Fruit fly (Drosophila melanogaster) whole organism, embryonic: Measurements from ENCODE around the gene CG14431.

ENCODE experiments used
- Adf1 ChIP-seq: fragments of 200-800 bp; sonication (Bioruptor generic); IDR thresholded peaks from 2 replicates; pipeline ENCODE4 v1.3.6; 2022; ENCODE audit warnings: missing biosample characterization, missing genetic modification characterization
- Atf6 ChIP-seq: fragments of 200-800 bp; sonication (Bioruptor generic); IDR thresholded peaks from 2 replicates; pipeline ENCODE4 v1.3.6; 2022; ENCODE audit warnings: missing biosample characterization, missing genetic modification characterization
- CG10209 ChIP-seq: fragments of 200-800 bp; sonication (Bioruptor generic); optimal IDR thresholded peaks from 3 replicates; lab custom pipeline; 2017; ENCODE audit warnings: missing biosample characterization, mild to moderate bottlenecking, missing genetic modification characterization, missing genetic modification reagents
- CG10274 ChIP-seq: fragments of 200-800 bp; sonication (Bioruptor generic); optimal IDR thresholded peaks from 3 replicates; lab custom pipeline; 2017; ENCODE audit warnings: missing biosample characterization, mild to moderate bottlenecking, missing genetic modification characterization
- CG10565 ChIP-seq: fragments of 200-800 bp; sonication (Bioruptor generic); optimal IDR thresholded peaks from 3 replicates; lab custom pipeline; 2016; ENCODE audit warnings: missing biosample characterization, mild to moderate bottlenecking, missing genetic modification characterization
- CG10959 ChIP-seq: fragments of 200-800 bp; sonication (Bioruptor generic); IDR thresholded peaks from 2 replicates; pipeline ENCODE4 v1.3.6; 2022; ENCODE audit warnings: missing biosample characterization, missing genetic modification characterization
- CG11504 ChIP-seq: fragments of 200-800 bp; sonication (Bioruptor generic); optimal IDR thresholded peaks from 3 replicates; lab custom pipeline; 2019; ENCODE audit warnings: missing biosample characterization, mild to moderate bottlenecking, missing genetic modification characterization, moderate library complexity
- CG11723 ChIP-seq: fragments of 200-800 bp; sonication (Bioruptor generic); optimal IDR thresholded peaks from 2 replicates; lab custom pipeline; 2017; ENCODE audit warnings: missing biosample characterization, mild to moderate bottlenecking, missing genetic modification characterization
- CG12071 ChIP-seq: fragments of 200-800 bp; sonication (Bioruptor generic); optimal IDR thresholded peaks from 3 replicates; lab custom pipeline; 2018; ENCODE audit warnings: missing biosample characterization, mild to moderate bottlenecking, missing genetic modification characterization
- CG14014 ChIP-seq: fragments of 200-800 bp; sonication (Bioruptor generic); IDR thresholded peaks from 2 replicates; pipeline ENCODE4 v1.3.6; 2022; ENCODE audit warnings: missing biosample characterization, missing genetic modification characterization
- CG15073 ChIP-seq: fragments of 200-800 bp; sonication (Bioruptor generic); optimal IDR thresholded peaks from 2 replicates; lab custom pipeline; 2016; ENCODE audit warnings: missing biosample characterization, missing genetic modification characterization
- CG15479 ChIP-seq: fragments of 200-800 bp; sonication (Bioruptor generic); optimal IDR thresholded peaks from 3 replicates; lab custom pipeline; 2019; ENCODE audit warnings: missing biosample characterization, mild to moderate bottlenecking, missing genetic modification characterization, moderate library complexity
- CG15601 ChIP-seq: fragments of 200-800 bp; sonication (Bioruptor generic); optimal IDR thresholded peaks from 3 replicates; lab custom pipeline; 2019; ENCODE audit warnings: missing biosample characterization, mild to moderate bottlenecking, missing genetic modification characterization, moderate library complexity
- CG16779 ChIP-seq: fragments of 200-800 bp; sonication (Bioruptor generic); IDR thresholded peaks from 2 replicates; pipeline ENCODE4 v1.3.6; 2022; ENCODE audit warnings: missing biosample characterization, missing genetic modification characterization
- CG17385 ChIP-seq: fragments of 200-800 bp; sonication (Bioruptor generic); optimal IDR thresholded peaks from 3 replicates; lab custom pipeline; 2018; ENCODE audit warnings: missing biosample characterization, mild to moderate bottlenecking, missing genetic modification characterization
- CG2199 ChIP-seq: fragments of 200-800 bp; sonication (Bioruptor generic); IDR thresholded peaks from 3 replicates; pipeline ENCODE4 v1.3.6; 2022; ENCODE audit warnings: missing biosample characterization, missing genetic modification characterization
- CG3847 ChIP-seq: fragments of 200-800 bp; sonication (Bioruptor generic); IDR thresholded peaks from 2 replicates; pipeline ENCODE4 v1.3.6; 2022; ENCODE audit warnings: missing biosample characterization, missing genetic modification characterization
- CG6272 ChIP-seq: fragments of 200-800 bp; sonication (Bioruptor generic); IDR thresholded peaks from 2 replicates; pipeline ENCODE4 v1.3.6; 2022; ENCODE audit warnings: missing biosample characterization, missing genetic modification characterization
- CG6813 ChIP-seq: fragments of 200-800 bp; sonication (Bioruptor generic); optimal IDR thresholded peaks from 2 replicates; lab custom pipeline; 2017; ENCODE audit warnings: missing biosample characterization, missing genetic modification characterization, mild to moderate bottlenecking, moderate library complexity, missing genetic modification reagents
- CG7556 ChIP-seq: fragments of 200-800 bp; sonication (Bioruptor generic); optimal IDR thresholded peaks from 2 replicates; lab custom pipeline; 2017; ENCODE audit warnings: missing biosample characterization, mild to moderate bottlenecking, missing genetic modification characterization
- CG7786 ChIP-seq: fragments of 200-800 bp; sonication (Bioruptor generic); optimal IDR thresholded peaks from 2 replicates; lab custom pipeline; 2016; ENCODE audit warnings: missing biosample characterization, missing genetic modification characterization
- CG7987 ChIP-seq: fragments of 200-800 bp; sonication (Bioruptor generic); optimal IDR thresholded peaks from 2 replicates; lab custom pipeline; 2018; ENCODE audit warnings: missing biosample characterization, mild to moderate bottlenecking, missing genetic modification characterization, moderate library complexity
- CG8290 ChIP-seq, 3 experiments: fragments of 200-800 bp; sonication (Bioruptor generic); optimal IDR thresholded peaks; 2 replicates each; lab custom pipeline; 2016 to 2019; ENCODE audit warnings: missing biosample characterization in 3 of 3, missing genetic modification characterization in 3 of 3, mild to moderate bottlenecking in 2 of 3, moderate library complexity in 1 of 3
- CG8478 ChIP-seq: fragments of >200 bp; optimal IDR thresholded peaks from 2 replicates; lab custom pipeline; 2018
- CG9817 ChIP-seq: fragments of 200-800 bp; sonication (Bioruptor generic); optimal IDR thresholded peaks from 2 replicates; lab custom pipeline; 2018; ENCODE audit warnings: missing biosample characterization, mild to moderate bottlenecking, missing genetic modification characterization, moderate library complexity
- CG9932 ChIP-seq: fragments of 200-800 bp; sonication (Bioruptor generic); IDR thresholded peaks from 2 replicates; pipeline ENCODE4 v1.3.6; 2022; ENCODE audit warnings: missing biosample characterization, missing genetic modification characterization
- D ChIP-seq, 2 experiments: fragments of 200-800 bp in 1 of 2; fragments of >200 bp in 1 of 2; sonication (Bioruptor generic) in 1 of 2; optimal IDR thresholded peaks; 2 replicates in 1 of 2; 3 replicates in 1 of 2; lab custom pipeline; 2017; ENCODE audit warnings: mild to moderate bottlenecking in 1 of 2, missing biosample characterization in 1 of 2, missing genetic modification characterization in 1 of 2, missing genetic modification reagents in 1 of 2
- Dfd ChIP-seq, 2 experiments: fragments of >200 bp; optimal IDR thresholded peaks; 2 replicates each; lab custom pipeline; 2017; ENCODE audit warnings: missing biosample characterization in 2 of 2, missing genetic modification characterization in 2 of 2
- Drgx ChIP-seq: fragments of 200-800 bp; sonication (Bioruptor generic); IDR thresholded peaks from 2 replicates; pipeline ENCODE4 v1.3.6; 2022; ENCODE audit warnings: missing biosample characterization, missing genetic modification characterization
- Ets65A ChIP-seq: fragments of 200-800 bp; sonication (Bioruptor generic); peaks from one replicate; lab custom pipeline; 2016; ENCODE audit warnings: missing biosample characterization, missing genetic modification characterization
- Hmx ChIP-seq: fragments of 200-800 bp; sonication (Bioruptor generic); optimal IDR thresholded peaks from 2 replicates; lab custom pipeline; 2016; ENCODE audit warnings: missing biosample characterization, missing genetic modification characterization
- Hsf ChIP-seq: fragments of 200-800 bp; sonication (Bioruptor generic); optimal IDR thresholded peaks from 3 replicates; lab custom pipeline; 2016; ENCODE audit warnings: missing biosample characterization, missing genetic modification characterization
- Myb ChIP-seq: fragments of 200-800 bp; sonication (Bioruptor generic); optimal IDR thresholded peaks from 2 replicates; lab custom pipeline; 2016; ENCODE audit warnings: missing biosample characterization, missing genetic modification characterization
- Tbp ChIP-seq: fragments of >200 bp; optimal IDR thresholded peaks from 2 replicates; lab custom pipeline; 2018; ENCODE audit warnings: missing biosample characterization, missing genetic modification characterization
- YL-1 ChIP-seq: fragments of 200-800 bp; sonication (Bioruptor generic); optimal IDR thresholded peaks from 3 replicates; lab custom pipeline; 2017; ENCODE audit warnings: missing biosample characterization, mild to moderate bottlenecking, missing genetic modification characterization
- crc ChIP-seq: fragments of 200-800 bp; sonication (Bioruptor generic); optimal IDR thresholded peaks from 2 replicates; lab custom pipeline; 2016; ENCODE audit warnings: missing biosample characterization, missing genetic modification characterization
- crol ChIP-seq: fragments of 200-800 bp; sonication (Bioruptor generic); IDR thresholded peaks from 2 replicates; pipeline ENCODE4 v1.3.6; 2022; ENCODE audit warnings: missing biosample characterization, missing genetic modification characterization
- dm ChIP-seq: fragments of 200-800 bp; sonication (Bioruptor generic); optimal IDR thresholded peaks from 3 replicates; lab custom pipeline; 2016; ENCODE audit warnings: missing biosample characterization, missing genetic modification characterization
- dpn ChIP-seq, 2 experiments: fragments of 200-800 bp; sonication (Bioruptor generic); optimal IDR thresholded peaks; 3 replicates each; lab custom pipeline; 2016; ENCODE audit warnings: missing biosample characterization in 2 of 2, missing genetic modification characterization in 2 of 2
- gcm ChIP-seq: fragments of 200-800 bp; sonication (Bioruptor generic); optimal IDR thresholded peaks from 2 replicates; lab custom pipeline; 2019; ENCODE audit warnings: missing biosample characterization, mild to moderate bottlenecking, missing genetic modification characterization, moderate library complexity
- gt ChIP-seq: fragments of 200-800 bp; sonication (Bioruptor generic); IDR thresholded peaks from 2 replicates; pipeline ENCODE4 v1.3.6; 2022; ENCODE audit warnings: missing biosample characterization, missing genetic modification characterization
- ind ChIP-seq: fragments of 200-800 bp; sonication (Bioruptor generic); optimal IDR thresholded peaks from 3 replicates; lab custom pipeline; 2016; ENCODE audit warnings: missing biosample characterization, missing genetic modification characterization
- insv ChIP-seq, 2 experiments: fragments of 200-800 bp; sonication (Bioruptor generic); optimal IDR thresholded peaks; 3 replicates each; lab custom pipeline; 2016 to 2018; ENCODE audit warnings: missing biosample characterization in 2 of 2, missing genetic modification characterization in 2 of 2
- lilli ChIP-seq: fragments of 200-800 bp; sonication (Bioruptor generic); optimal IDR thresholded peaks from 3 replicates; lab custom pipeline; 2016; ENCODE audit warnings: missing biosample characterization, missing genetic modification characterization
- lola ChIP-seq, 3 experiments: fragments of >200 bp in 2 of 3; fragments of 200-800 bp in 1 of 3; sonication (Bioruptor generic) in 1 of 3; optimal IDR thresholded peaks; 2 replicates each; lab custom pipeline; 2017 to 2019; ENCODE audit warnings: missing biosample characterization in 3 of 3, missing genetic modification characterization in 3 of 3, mild to moderate bottlenecking in 1 of 3, moderate library complexity in 1 of 3
- sens ChIP-seq: fragments of 200-800 bp; sonication (Bioruptor generic); peaks from one replicate; lab custom pipeline; 2016; ENCODE audit warnings: missing biosample characterization, missing genetic modification characterization
- tap ChIP-seq: fragments of 200-800 bp; optimal IDR thresholded peaks from 3 replicates; lab custom pipeline; 2019; ENCODE audit warnings: missing biosample characterization, mild to moderate bottlenecking, missing genetic modification characterization, moderate library complexity
- trem ChIP-seq: fragments of 200-800 bp; optimal IDR thresholded peaks from 3 replicates; lab custom pipeline; 2019; ENCODE audit warnings: missing biosample characterization, mild to moderate bottlenecking, missing genetic modification characterization, moderate library complexity
- unpg ChIP-seq: fragments of 200-800 bp; sonication (Bioruptor generic); optimal IDR thresholded peaks from 3 replicates; lab custom pipeline; 2018; ENCODE audit warnings: missing biosample characterization, mild to moderate bottlenecking, missing genetic modification characterization, moderate library complexity

Gene CG14431

dm6 chrX:7004101-7004700 lies 96.1 kb downstream of the CG14431 start (continued):
- peak; percentile 59 for TF ChIP-seq Myb
- TF ChIP-seq crc (GFP tag; lab: Kevin White, UChicago), result peak; percentile 74
- TF ChIP-seq crol (GFP tag; lab: Robert Waterston, UW), result no peak
- peak; percentile 97 for TF ChIP-seq YL-1 (GFP tag; lab: Kevin White, UChicago)
- peak; percentile 8 for TF ChIP-seq ind (GFP tag; lab: Kevin White, UChicago)
- peak; percentile 84 for TF ChIP-seq CG7987 (GFP tag; lab: Kevin White, UChicago)
- TF ChIP-seq CG15479 (GFP tag; lab: Kevin White, UChicago), result peak; percentile 58
- TF ChIP-seq CG11723, result peak; percentile 84
- TF ChIP-seq CG7556, result peak; percentile 86
- TF ChIP-seq CG12071 (GFP tag; lab: Kevin White, UChicago), result peak; percentile 80
- no peak for TF ChIP-seq Drgx
- TF ChIP-seq unpg (GFP tag; lab: Kevin White, UChicago), result peak; percentile 79
- TF ChIP-seq CG16779 (GFP tag; lab: Robert Waterston, UW), result 0 out of 2 replicates have a peak, but pooled peaks have one; percentile 42
- peak; percentile 71 for TF ChIP-seq CG17385
- 0 out of 2 replicates have a peak, but pooled peaks have one; percentile 5 for TF ChIP-seq CG9932 (GFP tag; lab: Robert Waterston, UW)
- peak; percentile 14 for TF ChIP-seq CG15073
- peak; percentile 23 to 69 for TF ChIP-seq insv (GFP tag; optimal IDR thresholded peaks at IDR 0.05; lab: Kevin White, UChicago)
- peak; percentile 83 for TF ChIP-seq Atf6 (GFP tag; lab: Robert Waterston, UW)
- TF ChIP-seq lilli (GFP tag; lab: Kevin White, UChicago), result peak; percentile 58
- TF ChIP-seq Hmx (GFP tag; lab: Kevin White, UChicago), result no peak
- TF ChIP-seq lola (GFP tag; optimal IDR thresholded peaks at IDR 0.05; lab: Kevin White, UChicago), result peak in 1 of 3 experiments; percentile 83
- TF ChIP-seq D (optimal IDR thresholded peaks at IDR 0.05; lab: Kevin White, UChicago), result no peak
- peak; percentile 91 for TF ChIP-seq D (GFP tag; optimal IDR thresholded peaks at IDR 0.05; lab: Kevin White, UChicago)
- TF ChIP-seq dm (GFP tag; lab: Kevin White, UChicago), result peak; percentile 72
- TF ChIP-seq gcm (GFP tag; lab: Kevin White, UChicago), result peak; percentile 87
- peak; percentile 65 for TF ChIP-seq Ets65A (GFP tag; lab: Kevin White, UChicago)
- no peak for TF ChIP-seq Tbp (GFP tag; lab: Kevin White, UChicago)
- peak; percentile 41 for TF ChIP-seq CG3847 (GFP tag; lab: Robert Waterston, UW)
- peak; percentile 81; the same call in 1 of the 2 replicates for TF ChIP-seq CG14014 (GFP tag; lab: Robert Waterston, UW)
- peak; percentile 82 for TF ChIP-seq CG10959 (GFP tag; lab: Robert Waterston, UW)
- peak; percentile 74 for TF ChIP-seq trem
- peak; percentile 99 for TF ChIP-seq sens (GFP tag; lab: Kevin White, UChicago)
- TF ChIP-seq CG9817 (tag; lab: Kevin White, UChicago), result peak; percentile 44
- TF ChIP-seq CG6813 (GFP tag; lab: Kevin White, UChicago), result peak; percentile 96
- 0 out of 2 replicates have a peak, but pooled peaks have one; percentile 10 for TF ChIP-seq Adf1
- TF ChIP-seq gt (GFP tag; lab: Robert Waterston, UW), result no peak
- peak; percentile 67; the same call in 1 of the 3 replicates for TF ChIP-seq CG2199 (GFP tag; lab: Robert Waterston, UW)
- peak; percentile 93 for TF ChIP-seq CG10209
- peak; percentile 92 for TF ChIP-seq CG8290 (GFP tag; optimal IDR thresholded peaks at IDR 0.05; lab: Kevin White, UChicago)
- TF ChIP-seq CG8290 (tag; optimal IDR thresholded peaks at IDR 0.05; lab: Kevin White, UChicago), result peak; percentile 86 to 99
- TF ChIP-seq CG15601, result peak; percentile 96
- peak; percentile 47 to 70 for TF ChIP-seq dpn (GFP tag; optimal IDR thresholded peaks at IDR 0.05; lab: Kevin White, UChicago)
- no peak for TF ChIP-seq CG6272 (GFP tag; lab: Robert Waterston, UW)
- TF ChIP-seq CG8478 (lab: Kevin White, UChicago), result no peak
- TF ChIP-seq CG7786, result peak; percentile 73
- TF ChIP-seq CG11504 (tag; lab: Kevin White, UChicago), result peak; percentile 53
- peak; percentile 56 for TF ChIP-seq Hsf
- peak; percentile 69 for TF ChIP-seq tap (tag; lab: Kevin White, UChicago)
- TF ChIP-seq CG10565 (GFP tag; lab: Kevin White, UChicago), result peak; percentile 44
- TF ChIP-seq CG10274, result peak; percentile 57
- TF ChIP-seq Dfd (GFP tag; optimal IDR thresholded peaks at IDR 0.05; lab: Kevin White, UChicago), result no peak
